Worm (Caenorhabditis elegans): ENCODE data around the gene H12D21.6.
A peak's percentile ranks its signal among the peaks of the same experiment; 100 is the strongest.

The H12D21.6 gene

ce11 chrV:14915599-14915998, 18.0 kb upstream of the H12D21.6 start, which contains the start of gene H12D21.11:
Gene H12D21.11, plus strand, starts transcription at chrV:14915899.
- TF ChIP-seq M03D4.4 (tag; optimal IDR thresholded peaks at IDR 0.05) = no peak
- no peak for TF ChIP-seq bed-3 (GFP tag; optimal IDR thresholded peaks at IDR 0.05)
- no peak for TF ChIP-seq nhr-76 (tag; optimal IDR thresholded peaks at IDR 0.05)
- TF ChIP-seq lin-13 (tag; optimal IDR thresholded peaks at IDR 0.05) = no peak

- no peak for TF ChIP-seq unc-62 (GFP tag; optimal IDR thresholded peaks at IDR 0.05)
- no peak for TF ChIP-seq mab-5 (tag; optimal IDR thresholded peaks at IDR 0.05)
- no peak for TF ChIP-seq ceh-83 (GFP tag; optimal IDR thresholded peaks at IDR 0.05)
- no peak for TF ChIP-seq ham-2 (GFP tag; optimal IDR thresholded peaks at IDR 0.05)
- TF ChIP-seq mls-2 (tag; optimal IDR thresholded peaks at IDR 0.05) = no peak
- TF ChIP-seq lsy-2 (tag; optimal IDR thresholded peaks at IDR 0.05) = no peak
- TF ChIP-seq sptf-1 (tag; optimal IDR thresholded peaks at IDR 0.05) = no peak
- TF ChIP-seq elt-1 (tag; optimal IDR thresholded peaks at IDR 0.05; ENCODE audit: borderline replicate concordance, insufficient read depth) = no peak
- TF ChIP-seq flh-1 (GFP tag; optimal IDR thresholded peaks at IDR 0.05) = no peak
- no peak for TF ChIP-seq lin-13 (tag; optimal IDR thresholded peaks at IDR 0.05)
- TF ChIP-seq lin-32 (GFP tag; optimal IDR thresholded peaks at IDR 0.05) = no peak
- no peak for TF ChIP-seq pha-4 (tag; optimal IDR thresholded peaks at IDR 0.05)
- no peak for TF ChIP-seq nhr-28 (tag; optimal IDR thresholded peaks at IDR 0.05)
- TF ChIP-seq cnd-1 (tag; optimal IDR thresholded peaks at IDR 0.05) = no peak
- no peak for TF ChIP-seq nhr-12 (tag; optimal IDR thresholded peaks at IDR 0.05)
These were observed 13.1 kb upstream of the H12D21.6 start for ce11 chrV:14910758-14911157.

- TF ChIP-seq cnd-1 (tag; optimal IDR thresholded peaks at IDR 0.05) = no peak
- TF ChIP-seq snpc-4 (tag; optimal IDR thresholded peaks at IDR 0.05) = no peak
- no peak for TF ChIP-seq mls-2 (tag; optimal IDR thresholded peaks at IDR 0.05)
- no peak for TF ChIP-seq unc-39 (tag; optimal IDR thresholded peaks at IDR 0.05)
- no peak for TF ChIP-seq blmp-1 (tag; optimal IDR thresholded peaks at IDR 0.05)
- no peak for TF ChIP-seq bed-3 (GFP tag; optimal IDR thresholded peaks at IDR 0.05)
- TF ChIP-seq lin-32 (GFP tag; optimal IDR thresholded peaks at IDR 0.05) = no peak
- peak; percentile 54 for TF ChIP-seq unc-120 (tag; optimal IDR thresholded peaks at IDR 0.05; ENCODE audit: poor library complexity, severe bottlenecking)
These were observed 11.8 kb upstream of the H12D21.6 start, which contains the start of gene H12D21.9 for ce11 chrV:14909331-14909835. Gene H12D21.9, minus strand, starts transcription at chrV:14909478.

ce11 chrV:14907445-14907844, 9.8 kb upstream of the H12D21.6 start:
- TF ChIP-seq flh-1 (GFP tag; optimal IDR thresholded peaks at IDR 0.05) (no peak), sem-2 (GFP tag; optimal IDR thresholded peaks at IDR 0.05) (no peak), pha-4 (tag; optimal IDR thresholded peaks at IDR 0.05) (no peak), elt-3 (tag; optimal IDR thresholded peaks at IDR 0.05) (no peak), ceh-39 (tag; optimal IDR thresholded peaks at IDR 0.05) (no peak), tbx-8 (GFP tag; optimal IDR thresholded peaks at IDR 0.05) (no peak), ceh-43 (GFP tag; optimal IDR thresholded peaks at IDR 0.05) (no peak), nhr-2 (tag; optimal IDR thresholded peaks at IDR 0.05) (no peak), ceh-83 (GFP tag; optimal IDR thresholded peaks at IDR 0.05) (no peak), lin-32 (GFP tag; optimal IDR thresholded peaks at IDR 0.05) (no peak), lsy-2 (tag; optimal IDR thresholded peaks at IDR 0.05) (no peak), ztf-11 (tag; optimal IDR thresholded peaks at IDR 0.05) (no peak), cnd-1 (tag; optimal IDR thresholded peaks at IDR 0.05) (no peak), snpc-4 (tag; optimal IDR thresholded peaks at IDR 0.05) (no peak)

- TF ChIP-seq mep-1 (tag; optimal IDR thresholded peaks at IDR 0.05) (no peak), hlh-1 (tag; optimal IDR thresholded peaks at IDR 0.05) (no peak)
These were observed 3.3 kb upstream of the H12D21.6 start for ce11 chrV:14900905-14901304.

ce11 chrV:14899545-14899944, 1.9 kb upstream of the H12D21.6 start, which contains the start of gene H12D21.10:
Gene H12D21.10, plus strand, starts transcription at chrV:14899804.
- TF ChIP-seq mls-2 (tag; optimal IDR thresholded peaks at IDR 0.05) (no peak), blmp-1 (tag; optimal IDR thresholded peaks at IDR 0.05) (no peak), elt-1 (tag; optimal IDR thresholded peaks at IDR 0.05; ENCODE audit: borderline replicate concordance, insufficient read depth) (peak; percentile 22)
